Worm (Caenorhabditis elegans) whole organism, L4/young adult: Measurements from ENCODE around the gene Y110A2AL.3.
A peak's percentile ranks its signal among the peaks of the same experiment; 100 is the strongest.

ENCODE experiments used
- W03F9.2 ChIP-seq: fragments of 150-350 bp; optimal IDR thresholded peaks from 2 replicates; lab custom pipeline; 2014; ENCODE audit warnings: missing biosample characterization, missing genetic modification characterization
- dao-5 ChIP-seq: sonication (generic microtip); optimal IDR thresholded peaks from 2 replicates; lab custom pipeline; 2016; ENCODE audit warnings: missing genotype, missing genetic modification characterization, moderate library complexity, missing compliant biosample characterization
- him-1 ChIP-seq: sonication (generic microtip); optimal IDR thresholded peaks from 2 replicates; lab custom pipeline; 2016; ENCODE audit warnings: missing genotype, missing genetic modification reagents, missing genetic modification characterization, missing compliant biosample characterization

Y110A2AL.3 gene

ce11 chrII:2841529-2841928 lies 25.3 kb upstream of the Y110A2AL.3 start, which contains the start of gene Y110A2AL.6:
Y110A2AL.6 (minus strand) TSS chrII:2841629.
- TF ChIP-seq him-1 (tag; lab: Kevin White, UChicago) = no peak
- TF ChIP-seq W03F9.2 (tag; lab: Kevin White, UChicago) = no peak
- TF ChIP-seq dao-5 (tag; lab: Kevin White, UChicago) = no peak

- no peak for TF ChIP-seq W03F9.2 (tag; lab: Kevin White, UChicago)
- TF ChIP-seq him-1 (tag; lab: Kevin White, UChicago) = no peak
- no peak for TF ChIP-seq dao-5 (tag; lab: Kevin White, UChicago)
Observed at ce11 chrII:2843088-2843487, 23.8 kb upstream of the Y110A2AL.3 start, which contains the start of gene Y110A2AL.7. Y110A2AL.7 (minus strand) TSS chrII:2843188.

ce11 chrII:2845674-2846073 lies 21.2 kb upstream of the Y110A2AL.3 start:
- no peak for TF ChIP-seq dao-5 (tag; lab: Kevin White, UChicago)
- no peak for TF ChIP-seq W03F9.2 (tag; lab: Kevin White, UChicago)
- TF ChIP-seq him-1 (tag; lab: Kevin White, UChicago) = no peak

- no peak for TF ChIP-seq dao-5 (tag; lab: Kevin White, UChicago)
- TF ChIP-seq him-1 (tag; lab: Kevin White, UChicago) = no peak
- TF ChIP-seq W03F9.2 (tag; lab: Kevin White, UChicago) = no peak
Observed at ce11 chrII:2846552-2846951, 20.3 kb upstream of the Y110A2AL.3 start.

ce11 chrII:2852493-2852892 lies 14.4 kb upstream of the Y110A2AL.3 start, which contains the start of gene ptc-3:
ptc-3 (minus strand) TSS chrII:2852593.
- TF ChIP-seq him-1 (tag; lab: Kevin White, UChicago) (no peak), W03F9.2 (tag; lab: Kevin White, UChicago) (no peak), dao-5 (tag; lab: Kevin White, UChicago) (no peak)

ce11 chrII:2853767-2854166 lies 13.1 kb upstream of the Y110A2AL.3 start:
- TF ChIP-seq W03F9.2 (tag; lab: Kevin White, UChicago) = no peak
- no peak for TF ChIP-seq him-1 (tag; lab: Kevin White, UChicago)
- TF ChIP-seq dao-5 (tag; lab: Kevin White, UChicago) = no peak

- TF ChIP-seq dao-5 (tag; lab: Kevin White, UChicago) (no peak), W03F9.2 (tag; lab: Kevin White, UChicago) (no peak), him-1 (tag; lab: Kevin White, UChicago) (no peak)
Observed at ce11 chrII:2854794-2855193, 12.1 kb upstream of the Y110A2AL.3 start.

ce11 chrII:2856114-2856513 lies 10.8 kb upstream of the Y110A2AL.3 start:
- TF ChIP-seq dao-5 (tag; lab: Kevin White, UChicago) (no peak), W03F9.2 (tag; lab: Kevin White, UChicago) (no peak), him-1 (tag; lab: Kevin White, UChicago) (no peak)

ce11 chrII:2857559-2857958 lies 9.3 kb upstream of the Y110A2AL.3 start:
- TF ChIP-seq W03F9.2 (tag; lab: Kevin White, UChicago) (no peak), dao-5 (tag; lab: Kevin White, UChicago) (no peak), him-1 (tag; lab: Kevin White, UChicago) (no peak)

- TF ChIP-seq W03F9.2 (tag; lab: Kevin White, UChicago) = no peak
- TF ChIP-seq him-1 (tag; lab: Kevin White, UChicago) = no peak
- no peak for TF ChIP-seq dao-5 (tag; lab: Kevin White, UChicago)
Observed at ce11 chrII:2858851-2859250, 8.0 kb upstream of the Y110A2AL.3 start.

ce11 chrII:2859315-2859714 lies 7.6 kb upstream of the Y110A2AL.3 start:
- TF ChIP-seq dao-5 (tag; lab: Kevin White, UChicago) = no peak
- TF ChIP-seq W03F9.2 (tag; lab: Kevin White, UChicago) = no peak
- TF ChIP-seq him-1 (tag; lab: Kevin White, UChicago) = no peak

- TF ChIP-seq him-1 (tag; lab: Kevin White, UChicago) (no peak), dao-5 (tag; lab: Kevin White, UChicago) (peak; percentile 26), W03F9.2 (tag; lab: Kevin White, UChicago) (no peak)
Observed at ce11 chrII:2859873-2860821, 6.7 kb upstream of the Y110A2AL.3 start.

ce11 chrII:2861385-2862099 lies 5.3 kb upstream of the Y110A2AL.3 start:
- TF ChIP-seq him-1 (tag; lab: Kevin White, UChicago) (no peak), dao-5 (tag; lab: Kevin White, UChicago) (peak; percentile 6), W03F9.2 (tag; lab: Kevin White, UChicago) (no peak)
